Fruit fly (Drosophila melanogaster) whole organism, prepupa: ENCODE measurements around the gene aln.

Experiments
- CG16779 ChIP-seq: fragments of 200-800 bp; sonication (Bioruptor generic); optimal IDR thresholded peaks from 3 replicates; lab custom pipeline; 2017; ENCODE audit warnings: missing biosample characterization, mild to moderate bottlenecking, missing genetic modification characterization
- CG6808 ChIP-seq: fragments of 200-800 bp; sonication (Bioruptor generic); optimal IDR thresholded peaks from 3 replicates; lab custom pipeline; 2017; ENCODE audit warnings: missing biosample characterization, missing genetic modification characterization, mild to moderate bottlenecking, moderate library complexity, missing genetic modification reagents
- Eip78C ChIP-seq: fragments of 200-800 bp; sonication (Bioruptor generic); peaks from one replicate; lab custom pipeline; 2016; ENCODE audit warnings: missing biosample characterization, missing genetic modification characterization
- Eip93F ChIP-seq: fragments of 200-800 bp; sonication (Bioruptor generic); optimal IDR thresholded peaks from 2 replicates; lab custom pipeline; 2016; ENCODE audit warnings: missing biosample characterization, mild to moderate bottlenecking, missing genetic modification characterization
- Lpt ChIP-seq: fragments of 200-800 bp; sonication (Bioruptor generic); optimal IDR thresholded peaks from 3 replicates; lab custom pipeline; 2016; ENCODE audit warnings: missing biosample characterization, missing genetic modification characterization
- OdsH ChIP-seq: fragments of 200-800 bp; sonication (Bioruptor generic); optimal IDR thresholded peaks from 3 replicates; lab custom pipeline; 2016; ENCODE audit warnings: missing biosample characterization, missing genetic modification characterization
- Smox ChIP-seq: fragments of 200-800 bp; sonication (Bioruptor generic); optimal IDR thresholded peaks from 3 replicates; lab custom pipeline; 2016; ENCODE audit warnings: missing biosample characterization, missing genetic modification characterization
- esn ChIP-seq: fragments of 200-800 bp; sonication (Bioruptor generic); optimal IDR thresholded peaks from 2 replicates; lab custom pipeline; 2016; ENCODE audit warnings: missing biosample characterization, mild to moderate bottlenecking, missing genetic modification characterization, moderate library complexity
- pdm3 ChIP-seq: fragments of 200-800 bp; sonication (Bioruptor generic); optimal IDR thresholded peaks from 3 replicates; lab custom pipeline; 2016; ENCODE audit warnings: missing biosample characterization, missing genetic modification characterization

DNA sequence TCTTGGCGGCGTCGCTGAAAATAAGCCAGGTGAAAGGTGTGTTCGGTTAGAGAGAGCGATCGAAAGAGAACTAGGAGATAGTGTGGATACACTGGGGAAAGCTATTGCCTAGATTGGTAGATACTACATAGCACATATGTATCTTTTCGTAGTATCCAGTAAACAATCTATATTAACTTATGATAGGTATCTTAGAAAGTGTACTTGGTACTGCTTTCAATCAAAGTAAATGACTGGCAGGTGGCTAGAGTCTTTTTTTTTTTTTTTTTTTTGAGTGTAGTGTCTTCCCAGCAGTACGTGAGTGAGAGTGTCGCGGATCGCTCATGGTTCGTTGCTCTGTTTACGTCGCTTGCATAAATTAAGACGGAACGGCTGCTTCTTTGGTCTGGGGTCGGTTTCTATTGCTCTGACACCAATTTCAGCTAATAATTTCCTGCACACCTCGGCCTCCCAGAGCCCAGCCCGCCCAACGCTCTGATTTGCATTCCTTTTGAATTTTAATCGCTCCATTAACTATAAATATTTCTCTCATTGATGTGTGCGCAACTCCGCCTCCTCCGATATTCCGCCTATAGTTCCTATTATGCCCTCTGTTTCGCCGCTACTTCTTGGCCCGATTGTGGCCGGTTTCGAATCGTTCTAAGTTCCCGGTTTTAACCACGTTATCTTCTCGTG, 36.0 kb downstream of the aln start:
- TF ChIP-seq Eip93F (no peak), pdm3 (GFP tag; lab: Kevin White, UChicago) (no peak), esn (GFP tag; lab: Kevin White, UChicago) (no peak), Smox (GFP tag; lab: Kevin White, UChicago) (no peak), CG16779 (no peak), Lpt (GFP tag; lab: Kevin White, UChicago) (peak; percentile 14), CG6808 (GFP tag; lab: Kevin White, UChicago) (no peak), Eip78C (GFP tag; lab: Kevin White, UChicago) (peak; percentile 66), OdsH (peak; percentile 34)
